Worm (Caenorhabditis elegans) whole organism, L2 larva: Measurements from ENCODE around the gene elmd-1.

Experiments
- ama-1 ChIP-seq: fragments of 150-350 bp; optimal IDR thresholded peaks from 2 replicates; lab custom pipeline; 2018; ENCODE audit warnings: inconsistent platforms
- blmp-1 ChIP-seq: sonication (generic microtip); optimal IDR thresholded peaks from 2 replicates; lab custom pipeline; 2017; ENCODE audit warnings: missing genetic modification characterization, mild to moderate bottlenecking, missing compliant biosample characterization, antibody characterized with exemption, moderate library complexity; ENCODE audit not compliant: insufficient read depth
- ceh-16 ChIP-seq: fragments of 150-350 bp; optimal IDR thresholded peaks from 2 replicates; lab custom pipeline; 2014; ENCODE audit warnings: missing biosample characterization, missing genetic modification characterization
- elt-1 ChIP-seq: fragments of 150-350 bp; optimal IDR thresholded peaks from 2 replicates; lab custom pipeline; 2014; ENCODE audit warnings: missing biosample characterization, missing genetic modification characterization
- gmeb-1 ChIP-seq: fragments of 150-350 bp; optimal IDR thresholded peaks from 2 replicates; lab custom pipeline; 2014; ENCODE audit warnings: missing biosample characterization, missing genetic modification characterization
- nhr-12 ChIP-seq: fragments of 150-350 bp; optimal IDR thresholded peaks from 2 replicates; lab custom pipeline; 2014; ENCODE audit warnings: missing biosample characterization, missing genetic modification characterization
- nhr-237 ChIP-seq: fragments of 150-350 bp; optimal IDR thresholded peaks from 2 replicates; lab custom pipeline; 2014; ENCODE audit warnings: missing biosample characterization, missing genetic modification characterization
- skn-1 ChIP-seq: sonication (generic microtip); optimal IDR thresholded peaks from 2 replicates; lab custom pipeline; 2017; ENCODE audit warnings: missing biosample characterization, missing genetic modification characterization
- zag-1 ChIP-seq: fragments of 150-350 bp; optimal IDR thresholded peaks from 2 replicates; lab custom pipeline; 2014; ENCODE audit warnings: missing biosample characterization, missing genetic modification characterization

DNA sequence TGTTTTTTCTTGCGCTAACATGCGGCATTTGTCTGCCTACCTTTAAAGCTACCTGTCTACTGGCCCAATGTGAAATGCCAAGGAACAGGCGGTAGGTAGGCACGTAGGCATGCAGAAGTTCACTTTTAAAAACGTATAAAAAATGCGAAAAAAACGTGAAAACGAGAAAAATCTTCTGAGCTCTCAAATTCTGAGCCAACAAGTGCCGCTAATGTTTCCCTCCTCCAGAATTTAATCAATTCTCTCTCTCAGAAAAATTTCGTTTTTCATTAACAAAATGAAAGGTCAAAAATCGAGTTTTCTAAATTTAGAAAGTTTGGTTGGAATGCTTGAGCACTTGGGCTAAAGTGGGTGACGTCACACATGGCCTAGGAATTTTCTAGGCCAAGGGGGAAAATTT lies 7.3 kb upstream of the elmd-1 start:
- TF ChIP-seq skn-1 (tag; lab: Kevin White, UChicago) (no peak), elt-1 (tag; lab: Kevin White, UChicago) (no peak), blmp-1 (tag; lab: Kevin White, UChicago) (no peak), zag-1 (no peak), nhr-12 (no peak), ama-1 (lab: Kevin White, UChicago) (no peak), ceh-16 (tag; lab: Kevin White, UChicago) (no peak), nhr-237 (tag; lab: Kevin White, UChicago) (no peak), gmeb-1 (tag; lab: Kevin White, UChicago) (no peak)
